Worm (Caenorhabditis elegans): ENCODE data around the gene pigb-1.
A peak's percentile ranks its signal among the peaks of the same experiment; 100 is the strongest.

pigb-1 gene

ce11 chrII:4968863-4969262, 24.0 kb downstream of the pigb-1 start, which contains the start of gene shc-2:
Gene shc-2, plus strand, starts transcription at chrII:4969163.
- no peak for TF ChIP-seq hmg-20 (GFP tag; IDR thresholded peaks at IDR 0.05)
- no peak for TF ChIP-seq lin-54 (GFP tag; optimal IDR thresholded peaks at IDR 0.05)
- no peak for TF ChIP-seq mxl-1 (tag; optimal IDR thresholded peaks at IDR 0.05)
- TF ChIP-seq nhr-179 (tag; optimal IDR thresholded peaks at IDR 0.05), result no peak
- TF ChIP-seq let-526 (GFP tag; IDR thresholded peaks at IDR 0.05), result no peak
- TF ChIP-seq F23B12.7 (tag; optimal IDR thresholded peaks at IDR 0.05; ENCODE audit: insufficient read depth), result no peak
- TF ChIP-seq nfyb-1 (GFP tag; IDR thresholded peaks at IDR 0.05), result no peak
- no peak for TF ChIP-seq dpff-1 (tag; optimal IDR thresholded peaks at IDR 0.05)
- TF ChIP-seq F55B11.4 (tag; optimal IDR thresholded peaks at IDR 0.05; ENCODE audit: borderline replicate concordance, insufficient read depth), result no peak
- TF ChIP-seq Y67H2A.10 (GFP tag; conservative IDR thresholded peaks at IDR 0.05), result no peak
- no peak for TF ChIP-seq ceh-40 (GFP tag; IDR thresholded peaks at IDR 0.05)
- TF ChIP-seq hmg-1.2 (GFP tag; IDR thresholded peaks at IDR 0.05), result no peak

ce11 chrII:4967636-4968035, 25.2 kb downstream of the pigb-1 start:
- no peak for TF ChIP-seq somi-1 (GFP tag; optimal IDR thresholded peaks at IDR 0.05)
- TF ChIP-seq nhr-80 (tag; optimal IDR thresholded peaks at IDR 0.05), result peak; percentile 81

ce11 chrII:4966576-4966975, 26.3 kb downstream of the pigb-1 start:
- TF ChIP-seq T07F8.4 (tag; optimal IDR thresholded peaks at IDR 0.05) (no peak), Y53F4B.3 (GFP tag; IDR thresholded peaks at IDR 0.05) (no peak), hlh-12 (tag; optimal IDR thresholded peaks at IDR 0.05) (no peak), mxl-1 (tag; optimal IDR thresholded peaks at IDR 0.05) (no peak), F37B4.10 (GFP tag; IDR thresholded peaks at IDR 0.05) (no peak), let-607 (tag; optimal IDR thresholded peaks at IDR 0.05) (no peak), nfyb-1 (GFP tag; IDR thresholded peaks at IDR 0.05) (no peak), ceh-27 (GFP tag; optimal IDR thresholded peaks at IDR 0.05) (no peak), Y56A3A.18 (GFP tag; IDR thresholded peaks at IDR 0.05) (no peak), bed-1 (GFP tag; IDR thresholded peaks at IDR 0.05) (no peak), ama-1 (optimal IDR thresholded peaks at IDR 0.05) (no peak), ama-1 (GFP tag; optimal IDR thresholded peaks at IDR 0.05) (no peak), F55B11.4 (tag; optimal IDR thresholded peaks at IDR 0.05; ENCODE audit: borderline replicate concordance, insufficient read depth) (no peak), sdz-38 (tag; optimal IDR thresholded peaks at IDR 0.05) (no peak)

- TF ChIP-seq nhr-80 (tag; optimal IDR thresholded peaks at IDR 0.05) (peak; percentile 45), ztf-25 (GFP tag; IDR thresholded peaks at IDR 0.05) (no peak)
These were observed 32.2 kb downstream of the pigb-1 start for ce11 chrII:4960690-4961089.

- no peak for TF ChIP-seq F39B2.1 (GFP tag; IDR thresholded peaks at IDR 0.05)
- peak; percentile 15; the same call in 1 of the 2 replicates for TF ChIP-seq hmg-1.2 (GFP tag; IDR thresholded peaks at IDR 0.05)
These were observed 33.2 kb downstream of the pigb-1 start, which contains the start of gene ulp-2 for ce11 chrII:4959719-4960118. Gene ulp-2, minus strand, starts transcription at chrII:4959876.

ce11 chrII:4955353-4955752, 37.5 kb downstream of the pigb-1 start, which contains the start of gene pbs-3:
Gene pbs-3, minus strand, starts transcription at chrII:4955427.
- TF ChIP-seq ZK185.1 (tag; optimal IDR thresholded peaks at IDR 0.05; ENCODE audit: poor library complexity, severe bottlenecking) (no peak), attf-3 (GFP tag; conservative IDR thresholded peaks at IDR 0.05) (0 out of 2 replicates have a peak, but pooled peaks have one; percentile 47), sptf-2 (GFP tag; optimal IDR thresholded peaks at IDR 0.05) (no peak), ceh-27 (GFP tag; optimal IDR thresholded peaks at IDR 0.05) (peak; percentile 25), tbp1 (GFP tag; optimal IDR thresholded peaks at IDR 0.05) (no peak), nhr-179 (tag; optimal IDR thresholded peaks at IDR 0.05) (no peak), F22D6.2 (tag; optimal IDR thresholded peaks at IDR 0.05) (no peak), F23B12.7 (tag; optimal IDR thresholded peaks at IDR 0.05; ENCODE audit: insufficient read depth) (peak; percentile 85), hlh-26 (GFP tag; conservative IDR thresholded peaks at IDR 0.05) (no peak), madf-3 (GFP tag; IDR thresholded peaks at IDR 0.05) (no peak), ztf-6 (GFP tag; IDR thresholded peaks at IDR 0.05) (no peak), dpl-1 (GFP tag; optimal IDR thresholded peaks at IDR 0.05) (peak; percentile 7), pbrm-1 (GFP tag; IDR thresholded peaks at IDR 0.05) (peak; percentile 41; the same call in 1 of the 2 replicates), chd-7 (tag; optimal IDR thresholded peaks at IDR 0.05) (no peak), F57C9.4 (tag; optimal IDR thresholded peaks at IDR 0.05) (no peak), nfyb-1 (GFP tag; IDR thresholded peaks at IDR 0.05) (no peak), ztf-22 (GFP tag; optimal IDR thresholded peaks at IDR 0.05) (no peak), fkh-3 (tag; optimal IDR thresholded peaks at IDR 0.05) (no peak)

Data from whole organism, young adult.